Fruit fly (Drosophila melanogaster): ENCODE results near the gene Ccdc39.

The Ccdc39 gene

dm6 chr3R:4780262-4780661, 4.3 kb downstream of the Ccdc39 start, which contains the start of gene CG14655:
TSS of gene CG14655 (minus strand) at chr3R:4780302.
- TF ChIP-seq sc (optimal IDR thresholded peaks at IDR 0.05): no peak
- TF ChIP-seq sc (GFP tag; optimal IDR thresholded peaks at IDR 0.05): no peak
- no peak for TF ChIP-seq CG4282 (GFP tag; optimal IDR thresholded peaks at IDR 0.05)
- TF ChIP-seq HmgD (GFP tag; optimal IDR thresholded peaks at IDR 0.05): no peak
- no peak for TF ChIP-seq Dek (tag; optimal IDR thresholded peaks at IDR 0.05)
- TF ChIP-seq Trl (optimal IDR thresholded peaks at IDR 0.05): peak in 1 of 2 experiments; percentile 14
- TF ChIP-seq Trl (GFP tag; optimal IDR thresholded peaks at IDR 0.05): no peak
- no peak for TF ChIP-seq CG8478 (optimal IDR thresholded peaks at IDR 0.05)
- TF ChIP-seq CG9876 (GFP tag; optimal IDR thresholded peaks at IDR 0.05): no peak
- TF ChIP-seq row (GFP tag; IDR thresholded peaks at IDR 0.05): 0 out of 3 replicates have a peak, but pooled peaks have one; percentile 5
- TF ChIP-seq CG18599 (GFP tag; optimal IDR thresholded peaks at IDR 0.05): no peak
- TF ChIP-seq Elba2 (GFP tag; optimal IDR thresholded peaks at IDR 0.05): peak; percentile 1
- no peak for TF ChIP-seq C15 (GFP tag; IDR thresholded peaks at IDR 0.05)
- 0 out of 2 replicates have a peak, but pooled peaks have one; percentile 8 for TF ChIP-seq CG10321 (GFP tag; IDR thresholded peaks at IDR 0.05)
- no peak for TF ChIP-seq nerfin-1 (tag; optimal IDR thresholded peaks at IDR 0.05)
- no peak for TF ChIP-seq cg (GFP tag; optimal IDR thresholded peaks at IDR 0.05)
- TF ChIP-seq Ets65A (GFP tag): peak; percentile 71
- TF ChIP-seq chinmo (GFP tag; IDR thresholded peaks at IDR 0.05; ENCODE audit: partially characterized antibody): 0 out of 4 replicates have a peak, but pooled peaks have one; percentile 68
- TF ChIP-seq lilli (GFP tag; optimal IDR thresholded peaks at IDR 0.05): no peak
- no peak for TF ChIP-seq pfk (GFP tag; optimal IDR thresholded peaks at IDR 0.05)

dm6 chr3R:4775371-4775770, 9.2 kb downstream of the Ccdc39 start:
- TF ChIP-seq CG12071 (GFP tag; optimal IDR thresholded peaks at IDR 0.05) (no peak), wek (GFP tag; optimal IDR thresholded peaks at IDR 0.05) (no peak), CG13424 (tag; optimal IDR thresholded peaks at IDR 0.05) (peak; percentile 49), Neu2 (GFP tag; optimal IDR thresholded peaks at IDR 0.05; ENCODE audit: borderline replicate concordance) (no peak), jumu (GFP tag; optimal IDR thresholded peaks at IDR 0.05) (peak; percentile 15), nau (GFP tag; optimal IDR thresholded peaks at IDR 0.05) (no peak), mirr (GFP tag; optimal IDR thresholded peaks at IDR 0.05) (no peak), CG18764 (GFP tag; optimal IDR thresholded peaks at IDR 0.05) (peak; percentile 15), CG10654 (GFP tag; optimal IDR thresholded peaks at IDR 0.05) (no peak), CG30431 (GFP tag; optimal IDR thresholded peaks at IDR 0.05) (no peak), Bgb (GFP tag; IDR thresholded peaks at IDR 0.05; ENCODE audit: partially characterized antibody) (peak; percentile 23; the same call in 1 of the 2 replicates), CG11398 (GFP tag; optimal IDR thresholded peaks at IDR 0.05) (no peak), CG14441 (GFP tag; IDR thresholded peaks at IDR 0.05) (peak; percentile 19; the same call in 1 of the 2 replicates), CG3838 (GFP tag; optimal IDR thresholded peaks at IDR 0.05) (no peak), Lhr (GFP tag; optimal IDR thresholded peaks at IDR 0.05) (peak; percentile 67), Blimp-1 (GFP tag; optimal IDR thresholded peaks at IDR 0.05) (no peak), Stat92E (GFP tag; optimal IDR thresholded peaks at IDR 0.05) (no peak), pnt (GFP tag; optimal IDR thresholded peaks at IDR 0.05) (peak; percentile 1), exex (tag; optimal IDR thresholded peaks at IDR 0.05) (no peak), Tbp (GFP tag; optimal IDR thresholded peaks at IDR 0.05) (no peak), bcd (GFP tag; optimal IDR thresholded peaks at IDR 0.05) (peak; percentile 21), CG14667 (GFP tag; IDR thresholded peaks at IDR 0.05) (no peak), C15 (GFP tag; IDR thresholded peaks at IDR 0.05) (no peak), Adf1 (GFP tag; IDR thresholded peaks at IDR 0.05) (no peak), psq (GFP tag; optimal IDR thresholded peaks at IDR 0.05) (no peak), Dbx (GFP tag; IDR thresholded peaks at IDR 0.05) (peak; percentile 60; the same call in 1 of the 3 replicates), Asciz (GFP tag; optimal IDR thresholded peaks at IDR 0.05) (peak; percentile 6), CG12769 (tag; optimal IDR thresholded peaks at IDR 0.05) (peak; percentile 48), grau (tag; optimal IDR thresholded peaks at IDR 0.05) (peak; percentile 46), tll (GFP tag; optimal IDR thresholded peaks at IDR 0.05) (no peak), Jarid2 (GFP tag; optimal IDR thresholded peaks at IDR 0.05) (no peak), CG11723 (GFP tag; optimal IDR thresholded peaks at IDR 0.05) (no peak), chinmo (GFP tag; IDR thresholded peaks at IDR 0.05; ENCODE audit: partially characterized antibody) (no peak)
